Fruit fly (Drosophila melanogaster) whole organism, adult: ENCODE measurements around the gene mus81.

Experiments used
- CG11617 ChIP-seq: fragments of 200-800 bp; sonication (Bioruptor generic); optimal IDR thresholded peaks from 2 replicates; lab custom pipeline; 2017; ENCODE audit warnings: mild to moderate bottlenecking, missing biosample characterization, missing genetic modification reagents, missing genetic modification characterization
- CG12768 ChIP-seq: fragments of 200-800 bp; sonication (Bioruptor generic); optimal IDR thresholded peaks from 2 replicates; lab custom pipeline; 2017; ENCODE audit warnings: missing biosample characterization, missing genetic modification characterization, mild to moderate bottlenecking, moderate library complexity, missing genetic modification reagents
- CG14711 ChIP-seq: fragments of 200-800 bp; sonication (Bioruptor generic); optimal IDR thresholded peaks from 2 replicates; lab custom pipeline; 2018; ENCODE audit warnings: missing biosample characterization, mild to moderate bottlenecking, missing genetic modification characterization, moderate library complexity
- Clk ChIP-seq: fragments of 200-800 bp; sonication (Bioruptor generic); optimal IDR thresholded peaks from 2 replicates; lab custom pipeline; 2017; ENCODE audit warnings: missing biosample characterization, missing genetic modification characterization
- Crg-1 ChIP-seq: fragments of 200-800 bp; sonication (Bioruptor generic); optimal IDR thresholded peaks from 2 replicates; lab custom pipeline; 2016; ENCODE audit warnings: missing biosample characterization, missing genetic modification characterization
- bab1 ChIP-seq: fragments of 200-800 bp; sonication (Bioruptor generic); optimal IDR thresholded peaks from 3 replicates; lab custom pipeline; 2019; ENCODE audit warnings: missing biosample characterization, mild to moderate bottlenecking, missing genetic modification characterization, moderate library complexity
- kay ChIP-seq: fragments of 200-800 bp; sonication (Bioruptor generic); peaks from one replicate; lab custom pipeline; 2016; ENCODE audit warnings: missing biosample characterization, missing genetic modification characterization, borderline replicate concordance

DNA sequence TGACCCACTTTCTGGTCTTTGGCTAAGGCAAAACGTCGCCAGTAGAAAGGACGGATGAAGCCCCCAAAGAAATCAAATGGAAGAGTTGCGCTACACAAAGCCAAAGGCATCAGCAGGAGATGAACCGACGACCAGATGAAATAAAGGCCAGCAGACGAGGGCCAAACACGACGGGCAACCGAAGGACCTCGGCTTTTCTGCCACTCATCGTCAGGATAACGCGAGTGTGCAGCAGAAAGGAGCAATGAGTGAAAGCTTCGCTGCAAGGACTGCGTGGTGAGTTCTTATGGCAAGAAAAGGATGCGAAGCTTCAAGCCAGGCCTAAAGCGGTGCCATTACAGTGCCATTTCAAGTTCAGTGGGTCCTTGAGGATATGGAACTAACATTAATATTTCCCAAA is 45.0 kb downstream of the mus81 start:
- TF ChIP-seq Clk (no peak), kay (GFP tag; lab: Kevin White, UChicago) (no peak), CG14711 (tag; lab: Kevin White, UChicago) (no peak), Crg-1 (GFP tag; lab: Kevin White, UChicago) (no peak), CG12768 (GFP tag; lab: Kevin White, UChicago) (no peak), bab1 (GFP tag; lab: Kevin White, UChicago) (no peak), CG11617 (no peak)
